Fruit fly (Drosophila melanogaster) whole organism, prepupa: Measurements from ENCODE around the gene pcx.

ENCODE experiments used
- CG16779 ChIP-seq: fragments of 200-800 bp; sonication (Bioruptor generic); optimal IDR thresholded peaks from 3 replicates; lab custom pipeline; 2017; ENCODE audit warnings: missing biosample characterization, mild to moderate bottlenecking, missing genetic modification characterization
- CG31627 ChIP-seq: fragments of 200-800 bp; sonication (Bioruptor generic); optimal IDR thresholded peaks from 3 replicates; lab custom pipeline; 2016; ENCODE audit warnings: missing biosample characterization, missing genetic modification characterization
- CG6808 ChIP-seq: fragments of 200-800 bp; sonication (Bioruptor generic); optimal IDR thresholded peaks from 3 replicates; lab custom pipeline; 2017; ENCODE audit warnings: missing biosample characterization, missing genetic modification characterization, mild to moderate bottlenecking, moderate library complexity, missing genetic modification reagents
- CG7368 ChIP-seq: fragments of 200-800 bp; sonication (Bioruptor generic); optimal IDR thresholded peaks from 3 replicates; lab custom pipeline; 2016; ENCODE audit warnings: missing biosample characterization, missing genetic modification characterization
- CG8119 ChIP-seq: fragments of 200-800 bp; sonication (Bioruptor generic); IDR thresholded peaks from 3 replicates; pipeline ENCODE4 v1.3.6; 2022; ENCODE audit warnings: missing biosample characterization, missing genetic modification characterization
- CG9139 ChIP-seq: fragments of 200-800 bp; sonication (Bioruptor generic); optimal IDR thresholded peaks from 3 replicates; lab custom pipeline; 2017; ENCODE audit warnings: missing biosample characterization, mild to moderate bottlenecking, missing genetic modification characterization
- Gug ChIP-seq: fragments of 200-800 bp; sonication (Bioruptor generic); IDR thresholded peaks from 2 replicates; pipeline ENCODE4 v1.3.6; 2022; ENCODE audit warnings: missing biosample characterization, missing genetic modification characterization
- Hr39 ChIP-seq: fragments of 200-800 bp; sonication (Bioruptor generic); optimal IDR thresholded peaks from 2 replicates; lab custom pipeline; 2016; ENCODE audit warnings: missing biosample characterization, missing genetic modification characterization
- Lpt ChIP-seq: fragments of 200-800 bp; sonication (Bioruptor generic); optimal IDR thresholded peaks from 3 replicates; lab custom pipeline; 2016; ENCODE audit warnings: missing biosample characterization, missing genetic modification characterization
- OdsH ChIP-seq: fragments of 200-800 bp; sonication (Bioruptor generic); optimal IDR thresholded peaks from 3 replicates; lab custom pipeline; 2016; ENCODE audit warnings: missing biosample characterization, missing genetic modification characterization
- vri ChIP-seq: fragments of 200-800 bp; sonication (Bioruptor generic); optimal IDR thresholded peaks from 3 replicates; lab custom pipeline; 2016; ENCODE audit warnings: missing biosample characterization, mild to moderate bottlenecking, missing genetic modification characterization

DNA sequence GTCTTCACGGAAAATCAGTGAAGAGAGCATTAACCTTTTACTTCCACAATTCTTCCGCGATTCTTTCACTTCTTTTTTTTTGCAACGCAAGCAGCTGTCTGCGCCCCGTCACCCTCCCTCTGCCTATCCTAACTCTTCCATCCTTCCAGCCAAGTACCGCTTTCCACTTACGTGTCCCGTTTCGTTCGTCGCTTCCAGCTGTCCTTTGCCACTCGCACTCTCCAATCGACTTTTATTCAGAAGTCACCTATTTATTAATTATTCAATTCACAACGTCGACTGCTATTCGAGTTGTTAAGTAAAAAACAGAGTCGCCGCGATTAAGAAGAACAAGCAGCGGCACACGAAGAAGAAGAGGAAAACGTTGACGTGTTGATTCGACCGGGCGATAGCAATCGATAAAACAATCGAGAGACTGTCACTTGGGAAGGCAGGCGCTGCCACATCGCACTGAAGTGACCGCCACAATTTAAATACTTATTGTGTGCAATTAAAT is 49.7 kb downstream of the pcx start, which contains the start of gene Grp170:
- TF ChIP-seq Hr39 (GFP tag; lab: Kevin White, UChicago) (no peak), CG16779 (no peak), OdsH (no peak), CG7368 (GFP tag; lab: Kevin White, UChicago) (no peak), vri (GFP tag; lab: Kevin White, UChicago) (no peak), CG31627 (GFP tag; lab: Kevin White, UChicago) (no peak), CG8119 (no peak), CG9139 (GFP tag; lab: Kevin White, UChicago) (no peak), Gug (GFP tag; lab: Robert Waterston, UW) (no peak), CG6808 (GFP tag; lab: Kevin White, UChicago) (peak; percentile 13), Lpt (no peak)
